Worm (Caenorhabditis elegans) whole organism, early embryonic: ENCODE data around the gene F09A5.3.

Experiments
- F13C5.2 ChIP-seq: sonication (generic microtip); optimal IDR thresholded peaks from 2 replicates; lab custom pipeline; 2017; ENCODE audit warnings: mild to moderate bottlenecking, missing genetic modification characterization, inconsistent platforms, missing compliant biosample characterization
- aly-1 ChIP-seq: sonication (generic microtip); optimal IDR thresholded peaks from 2 replicates; lab custom pipeline; 2016; ENCODE audit warnings: missing genetic modification characterization, missing compliant biosample characterization
- ama-1 ChIP-seq: fragments of 150-350 bp; optimal IDR thresholded peaks from 2 replicates; lab custom pipeline; 2014
- ceh-36 ChIP-seq: sonication (generic microtip); optimal IDR thresholded peaks from 2 replicates; lab custom pipeline; 2016; ENCODE audit warnings: missing genetic modification characterization, inconsistent platforms, missing compliant biosample characterization
- ets-7 ChIP-seq: sonication (generic microtip); optimal IDR thresholded peaks from 2 replicates; lab custom pipeline; 2016; ENCODE audit warnings: missing genotype, missing genetic modification characterization, missing compliant biosample characterization
- flt-1 ChIP-seq: fragments of 200-800 bp; sonication (Bioruptor generic); IDR thresholded peaks from 2 replicates; pipeline ENCODE4 v1.3.6; 2022; ENCODE audit warnings: missing genetic modification characterization, missing compliant biosample characterization
- hmbx-1 ChIP-seq: sonication (generic microtip); optimal IDR thresholded peaks from 2 replicates; lab custom pipeline; 2016; ENCODE audit warnings: mild to moderate bottlenecking, missing genetic modification characterization, missing compliant biosample characterization
- hnd-1 ChIP-seq: sonication (generic microtip); optimal IDR thresholded peaks from 2 replicates; lab custom pipeline; 2016; ENCODE audit warnings: missing genetic modification characterization, missing compliant biosample characterization
- sea-1 ChIP-seq: fragments of 200-800 bp; sonication (Bioruptor generic); conservative IDR thresholded peaks from 2 replicates; pipeline ENCODE4 v1.3.6; 2022; ENCODE audit warnings: missing genetic modification characterization, missing compliant biosample characterization
- tbx-11 ChIP-seq: fragments of 200-800 bp; sonication (Bioruptor generic); IDR thresholded peaks from 2 replicates; pipeline ENCODE4 v1.3.6; 2022; ENCODE audit warnings: missing genetic modification characterization, missing compliant biosample characterization

ce11 chrX:13169975-13170374 lies 28.6 kb downstream of the F09A5.3 start, which contains the start of gene mob-2:
- no peak for TF ChIP-seq ama-1 (lab: Kevin White, UChicago)
- TF ChIP-seq ets-7 (tag; lab: Kevin White, UChicago) = no peak
- TF ChIP-seq tbx-11 (GFP tag; lab: Robert Waterston, UW) = no peak
- no peak for TF ChIP-seq F13C5.2 (tag; lab: Kevin White, UChicago)
- TF ChIP-seq aly-1 (tag; lab: Kevin White, UChicago) = no peak
- no peak for TF ChIP-seq sea-1
- no peak for TF ChIP-seq flt-1 (GFP tag; lab: Robert Waterston, UW)
- no peak for TF ChIP-seq hnd-1 (tag; lab: Kevin White, UChicago)
- TF ChIP-seq ceh-36 (tag; lab: Kevin White, UChicago) = no peak
- no peak for TF ChIP-seq hmbx-1 (tag; lab: Kevin White, UChicago)
